Fruit fly (Drosophila melanogaster) whole organism, embryonic: ENCODE measurements around the gene fbl.
A peak's percentile ranks its signal among the peaks of the same experiment; 100 is the strongest.

Source experiments
- Abd-B ChIP-seq: fragments of 200-800 bp; sonication (Bioruptor generic); optimal IDR thresholded peaks from 2 replicates; lab custom pipeline; 2018; ENCODE audit warnings: missing biosample characterization, mild to moderate bottlenecking, missing genetic modification characterization, moderate library complexity
- Bdp1 ChIP-seq: fragments of 200-800 bp; sonication (Bioruptor generic); optimal IDR thresholded peaks from 3 replicates; lab custom pipeline; 2016; ENCODE audit warnings: missing biosample characterization, missing genetic modification characterization
- CG10267 ChIP-seq: fragments of 200-800 bp; sonication (Bioruptor generic); optimal IDR thresholded peaks from 2 replicates; lab custom pipeline; 2018; ENCODE audit warnings: missing biosample characterization, mild to moderate bottlenecking, missing genetic modification characterization, moderate library complexity
- CG10543 ChIP-seq: fragments of 200-800 bp; sonication (Bioruptor generic); optimal IDR thresholded peaks from 3 replicates; lab custom pipeline; 2017; ENCODE audit warnings: missing biosample characterization, mild to moderate bottlenecking, missing genetic modification characterization, moderate library complexity
- CG11093 ChIP-seq: fragments of 200-800 bp; sonication (Bioruptor generic); IDR thresholded peaks from 3 replicates; pipeline ENCODE4 v1.3.6; 2022; ENCODE audit warnings: missing biosample characterization, missing genetic modification characterization
- CG11247 ChIP-seq: fragments of 200-800 bp; sonication (Bioruptor generic); IDR thresholded peaks from 2 replicates; pipeline ENCODE4 v1.3.6; 2022; ENCODE audit warnings: missing biosample characterization, missing genetic modification characterization
- CG12769 ChIP-seq: fragments of 200-800 bp; sonication (Bioruptor generic); optimal IDR thresholded peaks from 2 replicates; lab custom pipeline; 2019; ENCODE audit warnings: missing biosample characterization, mild to moderate bottlenecking, missing genetic modification characterization, moderate library complexity
- CG14014 ChIP-seq: fragments of 200-800 bp; sonication (Bioruptor generic); IDR thresholded peaks from 2 replicates; pipeline ENCODE4 v1.3.6; 2022; ENCODE audit warnings: missing biosample characterization, missing genetic modification characterization
- CG16813 ChIP-seq: fragments of 200-800 bp; sonication (Bioruptor generic); IDR thresholded peaks from 3 replicates; pipeline ENCODE4 v1.3.6; 2022; ENCODE audit warnings: missing biosample characterization, missing genetic modification characterization; ENCODE audit not compliant: partially characterized antibody
- CG17829 ChIP-seq: fragments of 200-800 bp; optimal IDR thresholded peaks from 2 replicates; lab custom pipeline; 2019; ENCODE audit warnings: missing biosample characterization, mild to moderate bottlenecking, missing genetic modification characterization, moderate library complexity
- CG1832 ChIP-seq: fragments of 200-800 bp; sonication (Bioruptor generic); optimal IDR thresholded peaks from 2 replicates; lab custom pipeline; 2017; ENCODE audit warnings: missing biosample characterization, mild to moderate bottlenecking, missing genetic modification characterization, inconsistent platforms
- CG2712 ChIP-seq: fragments of 200-800 bp; optimal IDR thresholded peaks from 3 replicates; lab custom pipeline; 2019; ENCODE audit warnings: missing biosample characterization, mild to moderate bottlenecking, missing genetic modification characterization, moderate library complexity
- CG2889 ChIP-seq: fragments of 200-800 bp; sonication (Bioruptor generic); IDR thresholded peaks from 3 replicates; pipeline ENCODE4 v1.3.6; 2022; ENCODE audit warnings: missing biosample characterization, missing genetic modification characterization
- CG30020 ChIP-seq: fragments of 200-800 bp; optimal IDR thresholded peaks from 2 replicates; lab custom pipeline; 2019; ENCODE audit warnings: missing biosample characterization, mild to moderate bottlenecking, missing genetic modification characterization, moderate library complexity
- CG31388 ChIP-seq: fragments of 200-800 bp; sonication (Bioruptor generic); optimal IDR thresholded peaks from 2 replicates; lab custom pipeline; 2016; ENCODE audit warnings: missing biosample characterization, missing genetic modification characterization
- CG3838 ChIP-seq: fragments of 200-800 bp; sonication (Bioruptor generic); optimal IDR thresholded peaks from 3 replicates; lab custom pipeline; 2016; ENCODE audit warnings: missing biosample characterization, missing genetic modification characterization
- CG4282 ChIP-seq: fragments of 200-800 bp; sonication (Bioruptor generic); optimal IDR thresholded peaks from 2 replicates; lab custom pipeline; 2016; ENCODE audit warnings: missing biosample characterization, missing genetic modification characterization
- CG4328 ChIP-seq: fragments of 200-800 bp; sonication (Bioruptor generic); optimal IDR thresholded peaks from 3 replicates; lab custom pipeline; 2017; ENCODE audit warnings: missing biosample characterization, missing genetic modification reagents, missing genetic modification characterization
- CG7357 ChIP-seq: fragments of 200-800 bp; sonication (Bioruptor generic); IDR thresholded peaks from 3 replicates; pipeline ENCODE4 v1.3.6; 2022; ENCODE audit warnings: missing biosample characterization, missing genetic modification characterization
- CG8944 ChIP-seq: fragments of 200-800 bp; sonication (Bioruptor generic); optimal IDR thresholded peaks from 3 replicates; lab custom pipeline; 2016; ENCODE audit warnings: missing biosample characterization, missing genetic modification characterization
- CG9215 ChIP-seq: fragments of 200-800 bp; sonication (Bioruptor generic); IDR thresholded peaks from 2 replicates; pipeline ENCODE4 v1.3.6; 2022; ENCODE audit warnings: missing biosample characterization, missing genetic modification characterization
- CG9797 ChIP-seq: fragments of 200-800 bp; sonication (Bioruptor generic); optimal IDR thresholded peaks from 3 replicates; lab custom pipeline; 2018; ENCODE audit warnings: missing biosample characterization, mild to moderate bottlenecking, missing genetic modification characterization
- Camta ChIP-seq: fragments of 200-800 bp; sonication (Bioruptor generic); optimal IDR thresholded peaks from 2 replicates; lab custom pipeline; 2016; ENCODE audit warnings: missing biosample characterization, missing genetic modification characterization
- Hand ChIP-seq: fragments of 200-800 bp; sonication (Bioruptor generic); optimal IDR thresholded peaks from 2 replicates; lab custom pipeline; 2017; ENCODE audit warnings: mild to moderate bottlenecking, missing biosample characterization, missing genetic modification reagents, missing genetic modification characterization
- Hr3 ChIP-seq: fragments of 200-800 bp; sonication (Bioruptor generic); optimal IDR thresholded peaks from 3 replicates; lab custom pipeline; 2016; ENCODE audit warnings: missing biosample characterization, missing genetic modification characterization
- Med ChIP-seq: fragments of 200-800 bp; sonication (Bioruptor generic); peaks from one replicate; lab custom pipeline; 2016; ENCODE audit warnings: missing biosample characterization, missing genetic modification characterization, mild to moderate bottlenecking, inconsistent platforms, moderate library complexity
- Opbp ChIP-seq: fragments of 200-800 bp; sonication (Bioruptor generic); IDR thresholded peaks from 3 replicates; pipeline ENCODE4 v1.3.6; 2022; ENCODE audit warnings: missing biosample characterization, missing genetic modification characterization; ENCODE audit not compliant: partially characterized antibody
- Ptx1 ChIP-seq: fragments of 200-800 bp; sonication (Bioruptor generic); IDR thresholded peaks from 2 replicates; pipeline ENCODE4 v1.3.6; 2022; ENCODE audit warnings: missing biosample characterization, missing genetic modification characterization
- Rfx ChIP-seq: fragments of 200-800 bp; sonication (Bioruptor generic); IDR thresholded peaks from 2 replicates; pipeline ENCODE4 v1.3.6; 2022; ENCODE audit warnings: missing biosample characterization, missing genetic modification characterization
- abd-A ChIP-seq: fragments of 200-800 bp; sonication (Bioruptor generic); optimal IDR thresholded peaks from 3 replicates; lab custom pipeline; 2019; ENCODE audit warnings: missing biosample characterization, mild to moderate bottlenecking, missing genetic modification characterization, moderate library complexity
- bowl ChIP-seq: fragments of 200-800 bp; sonication (Bioruptor generic); IDR thresholded peaks from 2 replicates; pipeline ENCODE4 v1.3.6; 2022; ENCODE audit warnings: missing biosample characterization, missing genetic modification characterization
- chinmo ChIP-seq: fragments of 200-800 bp; sonication (Bioruptor generic); IDR thresholded peaks from 4 replicates; pipeline ENCODE4 v1.3.6; 2022; ENCODE audit warnings: missing biosample characterization, missing genetic modification characterization; ENCODE audit not compliant: partially characterized antibody
- crol ChIP-seq: fragments of 200-800 bp; sonication (Bioruptor generic); IDR thresholded peaks from 2 replicates; pipeline ENCODE4 v1.3.6; 2022; ENCODE audit warnings: missing biosample characterization, missing genetic modification characterization
- cwo ChIP-seq: fragments of 200-800 bp; sonication (Bioruptor generic); optimal IDR thresholded peaks from 3 replicates; lab custom pipeline; 2017; ENCODE audit warnings: missing biosample characterization, missing genetic modification characterization, mild to moderate bottlenecking, moderate library complexity, missing genetic modification reagents
- dysf ChIP-seq: fragments of 200-800 bp; sonication (Bioruptor generic); IDR thresholded peaks from 3 replicates; pipeline ENCODE4 v1.3.6; 2022; ENCODE audit warnings: missing biosample characterization, missing genetic modification characterization
- ewg ChIP-seq: fragments of 200-800 bp; sonication (Bioruptor generic); optimal IDR thresholded peaks from 3 replicates; lab custom pipeline; 2017; ENCODE audit warnings: mild to moderate bottlenecking, missing biosample characterization, missing genetic modification reagents, missing genetic modification characterization
- fd102C ChIP-seq: fragments of 200-800 bp; sonication (Bioruptor generic); optimal IDR thresholded peaks from 2 replicates; lab custom pipeline; 2018; ENCODE audit warnings: missing biosample characterization, mild to moderate bottlenecking, missing genetic modification characterization, moderate library complexity
- gro ChIP-seq: fragments of 200-800 bp; sonication (Bioruptor generic); optimal IDR thresholded peaks from 2 replicates; lab custom pipeline; 2016; ENCODE audit warnings: missing biosample characterization, missing genetic modification characterization
- mirr ChIP-seq: fragments of 200-800 bp; sonication (Bioruptor generic); optimal IDR thresholded peaks from 3 replicates; lab custom pipeline; 2018; ENCODE audit warnings: missing biosample characterization, mild to moderate bottlenecking, missing genetic modification characterization
- nau ChIP-seq: fragments of 200-800 bp; sonication (Bioruptor generic); optimal IDR thresholded peaks from 3 replicates; lab custom pipeline; 2017; ENCODE audit warnings: missing biosample characterization, mild to moderate bottlenecking, missing genetic modification characterization, missing genetic modification reagents
- ranshi ChIP-seq: fragments of 200-800 bp; sonication (Bioruptor generic); IDR thresholded peaks from 2 replicates; pipeline ENCODE4 v1.3.6; 2022; ENCODE audit warnings: missing biosample characterization, missing genetic modification characterization
- repo ChIP-seq: fragments of 200-800 bp; sonication (Bioruptor generic); optimal IDR thresholded peaks from 2 replicates; lab custom pipeline; 2016; ENCODE audit warnings: missing biosample characterization, missing genetic modification characterization
- sd ChIP-seq: fragments of 200-800 bp; sonication (Bioruptor generic); optimal IDR thresholded peaks from 3 replicates; lab custom pipeline; 2018; ENCODE audit warnings: missing biosample characterization, mild to moderate bottlenecking, missing genetic modification characterization, moderate library complexity
- sens ChIP-seq: fragments of 200-800 bp; sonication (Bioruptor generic); peaks from one replicate; lab custom pipeline; 2016; ENCODE audit warnings: missing biosample characterization, missing genetic modification characterization
- slbo ChIP-seq: fragments of 200-800 bp; sonication (Bioruptor generic); IDR thresholded peaks from 2 replicates; pipeline ENCODE4 v1.3.6; 2022; ENCODE audit warnings: missing biosample characterization, missing genetic modification characterization
- sr ChIP-seq: fragments of 200-800 bp; sonication (Bioruptor generic); IDR thresholded peaks from 3 replicates; pipeline ENCODE4 v1.3.6; 2022; ENCODE audit warnings: missing biosample characterization, missing genetic modification characterization

The fbl gene

dm6 chr3L:20436069-20436468 is 51.8 kb downstream of the fbl start, which contains the start of the genes mRpL15 and CtIP (continued):
- TF ChIP-seq CG9797 (GFP tag; lab: Kevin White, UChicago) (peak; percentile 83), CG2889 (GFP tag; lab: Robert Waterston, UW) (no peak), bowl (GFP tag; lab: Robert Waterston, UW) (no peak), CG9215 (GFP tag; lab: Robert Waterston, UW) (no peak), ewg (peak; percentile 67), CG16813 (no peak), CG7357 (GFP tag; lab: Robert Waterston, UW) (no peak), CG8944 (GFP tag; lab: Kevin White, UChicago) (no peak), repo (GFP tag; lab: Kevin White, UChicago) (no peak), CG30020 (tag; lab: Kevin White, UChicago) (peak; percentile 13), CG17829 (tag; lab: Kevin White, UChicago) (peak; percentile 24), CG1832 (GFP tag; lab: Kevin White, UChicago) (no peak), ranshi (GFP tag; lab: Robert Waterston, UW) (no peak), Camta (no peak), Hand (GFP tag; lab: Kevin White, UChicago) (no peak), CG31388 (GFP tag; lab: Kevin White, UChicago) (no peak)
- TF ChIP-seq, all 482 proteins: peak for 39

dm6 chr3L:20439772-20440171 is 55.5 kb downstream of the fbl start, which contains the start of gene Hpd:
Hpd (minus strand) TSS chr3L:20439872.
- no peak for TF ChIP-seq Bdp1
- no peak for TF ChIP-seq dysf (GFP tag; lab: Robert Waterston, UW)
- TF ChIP-seq cwo: no peak
- TF ChIP-seq chinmo (GFP tag; lab: Robert Waterston, UW): 0 out of 4 replicates have a peak, but pooled peaks have one; percentile 8

dm6 chr3L:20440902-20441429 is 56.7 kb downstream of the fbl start:
- TF ChIP-seq nau (GFP tag; lab: Kevin White, UChicago) (peak; percentile 92), CG11093 (GFP tag; lab: Robert Waterston, UW) (no peak), fd102C (GFP tag; lab: Kevin White, UChicago) (no peak), Opbp (no peak), sens (GFP tag; lab: Kevin White, UChicago) (no peak), CG3838 (GFP tag; lab: Kevin White, UChicago) (no peak), gro (peak; percentile 37), abd-A (no peak), CG10543 (peak; percentile 53), Rfx (GFP tag; lab: Robert Waterston, UW) (0 out of 2 replicates have a peak, but pooled peaks have one; percentile 5), sd (tag; lab: Kevin White, UChicago) (peak; percentile 5), mirr (GFP tag; lab: Kevin White, UChicago) (peak; percentile 53), CG10267 (tag; lab: Kevin White, UChicago) (no peak), slbo (GFP tag; lab: Robert Waterston, UW) (no peak), Med (peak; percentile 74), CG11247 (GFP tag; lab: Robert Waterston, UW) (0 out of 2 replicates have a peak, but pooled peaks have one; percentile 9), cwo (peak; percentile 17), CG4328 (peak; percentile 44), Abd-B (GFP tag; lab: Kevin White, UChicago) (no peak), crol (GFP tag; lab: Robert Waterston, UW) (peak; percentile 25; the same call in 1 of the 2 replicates), CG30020 (tag; lab: Kevin White, UChicago) (no peak), Ptx1 (GFP tag; lab: Robert Waterston, UW) (0 out of 2 replicates have a peak, but pooled peaks have one; percentile 5), CG12769 (peak; percentile 92), sr (peak; percentile 98), CG2712 (no peak), CG4282 (GFP tag; lab: Kevin White, UChicago) (no peak), CG14014 (GFP tag; lab: Robert Waterston, UW) (no peak), Hr3 (GFP tag; lab: Kevin White, UChicago) (no peak), chinmo (GFP tag; lab: Robert Waterston, UW) (peak; percentile 30; the same call in 1 of the 4 replicates)
